Worm (Caenorhabditis elegans): ENCODE data around the gene F58B4.2.

DNA sequence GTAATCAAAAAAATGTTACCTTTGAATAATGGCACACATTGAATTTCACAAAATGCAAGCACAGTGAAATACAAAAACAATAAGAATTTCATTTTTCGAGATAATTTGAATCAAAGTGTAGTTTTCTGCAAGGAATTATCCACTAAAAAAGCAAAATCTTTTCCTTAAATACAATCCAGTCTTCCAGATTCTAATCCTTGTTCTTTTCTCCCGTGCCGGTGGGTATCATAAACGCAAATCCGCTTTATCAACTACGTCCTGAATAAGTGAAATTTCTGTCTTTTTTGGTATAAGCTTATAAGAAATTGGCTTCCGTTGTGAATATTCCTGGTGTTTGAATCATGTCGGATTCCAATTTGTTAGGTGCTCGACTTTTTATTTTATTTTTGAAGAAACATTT lies 30.1 kb downstream of the F58B4.2 start:
- TF ChIP-seq him-1 (tag; optimal IDR thresholded peaks at IDR 0.05) = no peak
- TF ChIP-seq W03F9.2 (tag; optimal IDR thresholded peaks at IDR 0.05) = no peak

All from whole organism, L4/young adult.